Fruit fly (Drosophila melanogaster) whole organism, embryonic: ENCODE results near the gene Obp99b.

Experiments
- Aef1 ChIP-seq: fragments of 200-800 bp; sonication (Bioruptor generic); IDR thresholded peaks from 3 replicates; pipeline ENCODE4 v1.3.6; 2022; ENCODE audit warnings: missing biosample characterization, missing genetic modification characterization
- Asciz ChIP-seq: fragments of 200-800 bp; sonication (Bioruptor generic); optimal IDR thresholded peaks from 2 replicates; lab custom pipeline; 2017; ENCODE audit warnings: missing biosample characterization, mild to moderate bottlenecking, missing genetic modification characterization, missing genetic modification reagents
- CG11560 ChIP-seq: fragments of 200-800 bp; sonication (Bioruptor generic); IDR thresholded peaks from 3 replicates; pipeline ENCODE4 v1.3.6; 2022; ENCODE audit warnings: missing biosample characterization, missing genetic modification characterization
- CG12104 ChIP-seq: fragments of 200-800 bp; sonication (Bioruptor generic); optimal IDR thresholded peaks from 3 replicates; lab custom pipeline; 2016; ENCODE audit warnings: missing biosample characterization, missing genetic modification characterization
- CG12155 ChIP-seq: fragments of 200-800 bp; sonication (Bioruptor generic); optimal IDR thresholded peaks from 3 replicates; lab custom pipeline; 2016; ENCODE audit warnings: missing biosample characterization, missing genetic modification characterization
- CG12219 ChIP-seq: fragments of 200-800 bp; sonication (Bioruptor generic); optimal IDR thresholded peaks from 3 replicates; lab custom pipeline; 2018; ENCODE audit warnings: missing biosample characterization, mild to moderate bottlenecking, missing genetic modification characterization
- CG14441 ChIP-seq: fragments of 200-800 bp; sonication (Bioruptor generic); IDR thresholded peaks from 2 replicates; pipeline ENCODE4 v1.3.6; 2022; ENCODE audit warnings: missing biosample characterization, missing genetic modification characterization
- CG15011 ChIP-seq: fragments of 200-800 bp; sonication (Bioruptor generic); optimal IDR thresholded peaks from 3 replicates; lab custom pipeline; 2018; ENCODE audit warnings: missing biosample characterization, mild to moderate bottlenecking, missing genetic modification characterization
- CG1529 ChIP-seq: fragments of 200-800 bp; sonication (Bioruptor generic); optimal IDR thresholded peaks from 3 replicates; lab custom pipeline; 2018; ENCODE audit warnings: missing biosample characterization, missing genetic modification characterization
- CG15479 ChIP-seq: fragments of 200-800 bp; sonication (Bioruptor generic); optimal IDR thresholded peaks from 3 replicates; lab custom pipeline; 2019; ENCODE audit warnings: missing biosample characterization, mild to moderate bottlenecking, missing genetic modification characterization, moderate library complexity
- CG16863 ChIP-seq: fragments of 200-800 bp; sonication (Bioruptor generic); optimal IDR thresholded peaks from 3 replicates; lab custom pipeline; 2016; ENCODE audit warnings: missing biosample characterization, missing genetic modification characterization
- CG1792 ChIP-seq: fragments of 200-800 bp; sonication (Bioruptor generic); optimal IDR thresholded peaks from 2 replicates; lab custom pipeline; 2016; ENCODE audit warnings: missing biosample characterization, missing genetic modification characterization
- CG18011 ChIP-seq: fragments of 200-800 bp; sonication (Bioruptor generic); optimal IDR thresholded peaks from 2 replicates; lab custom pipeline; 2017; ENCODE audit warnings: missing biosample characterization, missing genetic modification characterization, mild to moderate bottlenecking, moderate library complexity, missing genotype
- CG18599 ChIP-seq: fragments of 200-800 bp; sonication (Bioruptor generic); optimal IDR thresholded peaks from 3 replicates; lab custom pipeline; 2017; ENCODE audit warnings: missing biosample characterization, missing genetic modification characterization, mild to moderate bottlenecking, moderate library complexity, missing genetic modification reagents
- CG2889 ChIP-seq: fragments of 200-800 bp; sonication (Bioruptor generic); IDR thresholded peaks from 3 replicates; pipeline ENCODE4 v1.3.6; 2022; ENCODE audit warnings: missing biosample characterization, missing genetic modification characterization
- CG5245 ChIP-seq: fragments of 200-800 bp; sonication (Bioruptor generic); optimal IDR thresholded peaks from 3 replicates; lab custom pipeline; 2016; ENCODE audit warnings: missing biosample characterization, missing genetic modification characterization
- CG8281 ChIP-seq: fragments of 200-800 bp; sonication (Bioruptor generic); optimal IDR thresholded peaks from 2 replicates; lab custom pipeline; 2018; ENCODE audit warnings: missing biosample characterization, mild to moderate bottlenecking, missing genetic modification characterization, moderate library complexity
- CoRest ChIP-seq: fragments of 200-800 bp; sonication (Bioruptor generic); optimal IDR thresholded peaks from 3 replicates; lab custom pipeline; 2018; ENCODE audit warnings: missing biosample characterization, mild to moderate bottlenecking, missing genetic modification characterization, moderate library complexity
- CrebB ChIP-seq: fragments of 200-800 bp; sonication (Bioruptor generic); optimal IDR thresholded peaks from 3 replicates; lab custom pipeline; 2018; ENCODE audit warnings: missing biosample characterization, mild to moderate bottlenecking, missing genetic modification characterization
- Drgx ChIP-seq: fragments of 200-800 bp; sonication (Bioruptor generic); IDR thresholded peaks from 2 replicates; pipeline ENCODE4 v1.3.6; 2022; ENCODE audit warnings: missing biosample characterization, missing genetic modification characterization
- E2f2 ChIP-seq: fragments of 200-800 bp; sonication (Bioruptor generic); IDR thresholded peaks from 2 replicates; pipeline ENCODE4 v1.3.6; 2022; ENCODE audit warnings: missing biosample characterization, missing genetic modification characterization
- Ets65A ChIP-seq: fragments of 200-800 bp; sonication (Bioruptor generic); peaks from one replicate; lab custom pipeline; 2016; ENCODE audit warnings: missing biosample characterization, missing genetic modification characterization
- Ets97D ChIP-seq: fragments of 200-800 bp; sonication (Bioruptor generic); optimal IDR thresholded peaks from 3 replicates; lab custom pipeline; 2016; ENCODE audit warnings: missing biosample characterization, missing genetic modification characterization
- Fer3 ChIP-seq: fragments of 200-800 bp; sonication (Bioruptor generic); optimal IDR thresholded peaks from 2 replicates; lab custom pipeline; 2018; ENCODE audit warnings: missing biosample characterization, mild to moderate bottlenecking, missing genetic modification characterization, moderate library complexity
- Hr39 ChIP-seq: fragments of >200 bp; optimal IDR thresholded peaks from 2 replicates; lab custom pipeline; 2017
- NfI ChIP-seq: fragments of 200-800 bp; sonication (Bioruptor generic); optimal IDR thresholded peaks from 3 replicates; lab custom pipeline; 2018; ENCODE audit warnings: missing biosample characterization, mild to moderate bottlenecking, missing genetic modification characterization, moderate library complexity
- Oaz ChIP-seq: fragments of 200-800 bp; sonication (Bioruptor generic); IDR thresholded peaks from 2 replicates; pipeline ENCODE4 v1.3.6; 2022; ENCODE audit warnings: missing biosample characterization, missing genetic modification characterization
- Pdp1 ChIP-seq, 2 experiments: fragments of 200-800 bp; sonication (Bioruptor generic); optimal IDR thresholded peaks; 3 replicates each; lab custom pipeline; 2016; ENCODE audit warnings: missing biosample characterization in 2 of 2, missing genetic modification characterization in 2 of 2, mild to moderate bottlenecking in 1 of 2, moderate library complexity in 1 of 2
- Sin3A ChIP-seq: fragments of >200 bp; optimal IDR thresholded peaks from 2 replicates; lab custom pipeline; 2018
- Six4 ChIP-seq: fragments of 200-800 bp; sonication (Bioruptor generic); optimal IDR thresholded peaks from 2 replicates; lab custom pipeline; 2016; ENCODE audit warnings: missing biosample characterization, missing genetic modification characterization
- Sox100B ChIP-seq: fragments of 200-800 bp; sonication (Bioruptor generic); optimal IDR thresholded peaks from 3 replicates; lab custom pipeline; 2018; ENCODE audit warnings: missing biosample characterization, mild to moderate bottlenecking, missing genetic modification characterization
- aop ChIP-seq: fragments of 200-800 bp; sonication (Bioruptor generic); IDR thresholded peaks from 2 replicates; pipeline ENCODE4 v1.3.6; 2022; ENCODE audit warnings: missing biosample characterization, missing genetic modification characterization
- caup ChIP-seq: fragments of 200-800 bp; sonication (Bioruptor generic); optimal IDR thresholded peaks from 3 replicates; lab custom pipeline; 2017; ENCODE audit warnings: missing biosample characterization, mild to moderate bottlenecking, missing genetic modification characterization, moderate library complexity; ENCODE audit not compliant: severe bottlenecking
- chn ChIP-seq: fragments of 200-800 bp; sonication (Bioruptor generic); optimal IDR thresholded peaks from 2 replicates; lab custom pipeline; 2016; ENCODE audit warnings: missing biosample characterization, missing genetic modification characterization
- ci ChIP-seq: fragments of 200-800 bp; sonication (Bioruptor generic); IDR thresholded peaks from 3 replicates; pipeline ENCODE4 v1.3.6; 2022; ENCODE audit warnings: missing biosample characterization, missing genetic modification characterization
- crc ChIP-seq: fragments of 200-800 bp; sonication (Bioruptor generic); optimal IDR thresholded peaks from 2 replicates; lab custom pipeline; 2016; ENCODE audit warnings: missing biosample characterization, missing genetic modification characterization
- da ChIP-seq: fragments of 200-800 bp; sonication (Bioruptor generic); optimal IDR thresholded peaks from 2 replicates; lab custom pipeline; 2016; ENCODE audit warnings: missing biosample characterization, missing genetic modification characterization
- fd102C ChIP-seq: fragments of 200-800 bp; sonication (Bioruptor generic); optimal IDR thresholded peaks from 2 replicates; lab custom pipeline; 2018; ENCODE audit warnings: missing biosample characterization, mild to moderate bottlenecking, missing genetic modification characterization, moderate library complexity
- gro ChIP-seq: fragments of 200-800 bp; sonication (Bioruptor generic); optimal IDR thresholded peaks from 2 replicates; lab custom pipeline; 2016; ENCODE audit warnings: missing biosample characterization, missing genetic modification characterization
- gt ChIP-seq: fragments of 200-800 bp; sonication (Bioruptor generic); IDR thresholded peaks from 2 replicates; pipeline ENCODE4 v1.3.6; 2022; ENCODE audit warnings: missing biosample characterization, missing genetic modification characterization
- h ChIP-seq: fragments of >200 bp; optimal IDR thresholded peaks from 2 replicates; lab custom pipeline; 2017
- hb ChIP-seq: fragments of 200-800 bp; sonication (Bioruptor generic); IDR thresholded peaks from 3 replicates; pipeline ENCODE4 v1.3.6; 2022; ENCODE audit warnings: missing biosample characterization, missing genetic modification characterization; ENCODE audit not compliant: partially characterized antibody
- hkb ChIP-seq, 2 experiments: fragments of 200-800 bp in 1 of 2; fragments of >200 bp in 1 of 2; sonication (Bioruptor generic) in 1 of 2; IDR thresholded peaks in 1 of 2; optimal IDR thresholded peaks in 1 of 2; 2 replicates each; pipeline versions ENCODE4 v1.3.6 to Lab custom; 2017 to 2022; ENCODE audit warnings: missing biosample characterization in 1 of 2, missing genetic modification characterization in 1 of 2
- insv ChIP-seq, 2 experiments: fragments of 200-800 bp; sonication (Bioruptor generic); optimal IDR thresholded peaks; 3 replicates each; lab custom pipeline; 2016 to 2018; ENCODE audit warnings: missing biosample characterization in 2 of 2, missing genetic modification characterization in 2 of 2
- p53 ChIP-seq: fragments of 200-800 bp; sonication (Bioruptor generic); optimal IDR thresholded peaks from 2 replicates; lab custom pipeline; 2016; ENCODE audit warnings: missing biosample characterization, missing genetic modification characterization
- pfk ChIP-seq: fragments of 200-800 bp; sonication (Bioruptor generic); optimal IDR thresholded peaks from 2 replicates; lab custom pipeline; 2018; ENCODE audit warnings: missing biosample characterization, mild to moderate bottlenecking, missing genetic modification characterization, moderate library complexity
- pho ChIP-seq: fragments of 200-800 bp; sonication (Bioruptor generic); optimal IDR thresholded peaks from 2 replicates; lab custom pipeline; 2016; ENCODE audit warnings: missing biosample characterization, missing genetic modification characterization
- pnt ChIP-seq: fragments of 200-800 bp; sonication (Bioruptor generic); optimal IDR thresholded peaks from 3 replicates; lab custom pipeline; 2016; ENCODE audit warnings: missing biosample characterization, missing genetic modification characterization
- pros ChIP-seq: fragments of 200-800 bp; sonication (Bioruptor generic); optimal IDR thresholded peaks from 3 replicates; lab custom pipeline; 2019; ENCODE audit warnings: missing biosample characterization, mild to moderate bottlenecking, missing genetic modification characterization, moderate library complexity
- seq ChIP-seq: fragments of 200-800 bp; sonication (Bioruptor generic); IDR thresholded peaks from 2 replicates; pipeline ENCODE4 v1.3.6; 2022; ENCODE audit warnings: missing biosample characterization, missing genetic modification characterization
- trem ChIP-seq: fragments of 200-800 bp; optimal IDR thresholded peaks from 3 replicates; lab custom pipeline; 2019; ENCODE audit warnings: missing biosample characterization, mild to moderate bottlenecking, missing genetic modification characterization, moderate library complexity
- vvl ChIP-seq: fragments of 200-800 bp; sonication (Bioruptor generic); IDR thresholded peaks from 2 replicates; pipeline ENCODE4 v1.3.6; 2022; ENCODE audit warnings: missing biosample characterization, missing genetic modification characterization

Gene Obp99b

dm6 chr3R:29736678-29737093 is 20.0 kb upstream of the Obp99b start, which contains the start of the genes CG7601 and CIA30 (continued):
- TF ChIP-seq Fer3 (tag; lab: Kevin White, UChicago): peak; percentile 99
- TF ChIP-seq CG18011 (GFP tag; lab: Kevin White, UChicago): peak; percentile 85
- peak; percentile 97 for TF ChIP-seq CG11560 (tag; lab: Robert Waterston, UW)
- TF ChIP-seq Aef1 (GFP tag; lab: Robert Waterston, UW): peak; percentile 100
- peak; percentile 98 for TF ChIP-seq CG16863 (GFP tag; lab: Kevin White, UChicago)
- TF ChIP-seq E2f2 (GFP tag; lab: Robert Waterston, UW): peak; percentile 92
- peak; percentile 96 for TF ChIP-seq CG12155 (GFP tag; lab: Kevin White, UChicago)
- peak; percentile 100 for TF ChIP-seq seq (GFP tag; lab: Robert Waterston, UW)
- TF ChIP-seq Asciz (GFP tag; lab: Kevin White, UChicago): peak; percentile 95
- peak; percentile 97 for TF ChIP-seq chn (GFP tag; lab: Kevin White, UChicago)
- peak; percentile 94 for TF ChIP-seq CG15011 (GFP tag; lab: Kevin White, UChicago)
- peak; percentile 93 for TF ChIP-seq CrebB
- peak; percentile 98 for TF ChIP-seq CG12104 (GFP tag; lab: Kevin White, UChicago)
- peak; percentile 97 for TF ChIP-seq NfI (GFP tag; lab: Kevin White, UChicago)
- TF ChIP-seq aop (GFP tag; lab: Robert Waterston, UW): peak; percentile 100
- TF ChIP-seq caup (GFP tag; lab: Kevin White, UChicago): peak; percentile 98
- peak; percentile 98 for TF ChIP-seq CoRest (tag; lab: Kevin White, UChicago)
- TF ChIP-seq pros (GFP tag; lab: Kevin White, UChicago): peak; percentile 62
- TF ChIP-seq Drgx: peak; percentile 100
- TF ChIP-seq insv (GFP tag; optimal IDR thresholded peaks at IDR 0.05; lab: Kevin White, UChicago): peak; percentile 25 to 68
- peak; percentile 99 for TF ChIP-seq pnt (GFP tag; lab: Kevin White, UChicago)
- TF ChIP-seq gro (GFP tag; lab: Kevin White, UChicago): peak; percentile 99
- TF ChIP-seq CG14441 (GFP tag; lab: Robert Waterston, UW): peak; percentile 100
- peak; percentile 100 for TF ChIP-seq ci (GFP tag; lab: Robert Waterston, UW)
- peak; percentile 100 for TF ChIP-seq vvl
- TF ChIP-seq hkb (optimal IDR thresholded peaks at IDR 0.05; lab: Kevin White, UChicago): no peak
- peak; percentile 100 for TF ChIP-seq hkb (GFP tag; IDR thresholded peaks at IDR 0.05; lab: Robert Waterston, UW)
- peak; percentile 95 for TF ChIP-seq trem (tag; lab: Kevin White, UChicago)
- peak; percentile 72 for TF ChIP-seq pfk (GFP tag; lab: Kevin White, UChicago)
- no peak for TF ChIP-seq hb (GFP tag; lab: Robert Waterston, UW)
- peak; percentile 98 for TF ChIP-seq pho
- TF ChIP-seq CG5245: peak; percentile 99
- TF ChIP-seq CG15479 (GFP tag; lab: Kevin White, UChicago): peak; percentile 28
- peak; percentile 100 for TF ChIP-seq Ets65A (GFP tag; lab: Kevin White, UChicago)
- TF ChIP-seq Oaz (GFP tag; lab: Robert Waterston, UW): peak; percentile 100
- TF ChIP-seq CG12219 (GFP tag; lab: Kevin White, UChicago): peak; percentile 94
- TF ChIP-seq CG1529 (GFP tag; lab: Kevin White, UChicago): peak; percentile 92
- TF ChIP-seq CG8281 (tag; lab: Kevin White, UChicago): peak; percentile 94
- TF ChIP-seq CG18599: peak; percentile 98
- TF ChIP-seq Hr39 (lab: Kevin White, UChicago): no peak
- peak; percentile 100 for TF ChIP-seq gt
- TF ChIP-seq CG2889 (GFP tag; lab: Robert Waterston, UW): peak; percentile 99
- TF ChIP-seq h: no peak
- peak; percentile 94 for TF ChIP-seq da
- TF ChIP-seq fd102C (GFP tag; lab: Kevin White, UChicago): peak; percentile 83
- peak; percentile 95 for TF ChIP-seq p53
- TF ChIP-seq Six4 (GFP tag; lab: Kevin White, UChicago): peak; percentile 99
- peak; percentile 99 for TF ChIP-seq Pdp1 (GFP tag; optimal IDR thresholded peaks at IDR 0.05; lab: Kevin White, UChicago)
- TF ChIP-seq crc (GFP tag; lab: Kevin White, UChicago): peak; percentile 99
- peak; percentile 6 for TF ChIP-seq Sin3A (lab: Kevin White, UChicago)
- peak; percentile 97 for TF ChIP-seq Sox100B
- TF ChIP-seq Ets97D (GFP tag; lab: Kevin White, UChicago): peak; percentile 97
- TF ChIP-seq CG1792: peak; percentile 98
